Worm (Caenorhabditis elegans) whole organism, young adult: ENCODE results near the gene F45G2.8.

Source experiments
- B0336.3 ChIP-seq: fragments of 200-800 bp; sonication (Bioruptor generic); IDR thresholded peaks from 2 replicates; pipeline ENCODE4 v1.3.6; 2022; ENCODE audit warnings: missing genetic modification characterization, missing compliant biosample characterization
- C06A6.2 ChIP-seq: fragments of 200-800 bp; sonication (Bioruptor generic); conservative IDR thresholded peaks from 2 replicates; pipeline ENCODE4 v1.3.6; 2022; ENCODE audit warnings: missing genetic modification characterization, missing compliant biosample characterization
- F22D6.2 ChIP-seq: sonication (generic microtip); optimal IDR thresholded peaks from 2 replicates; lab custom pipeline; 2016; ENCODE audit warnings: mild to moderate bottlenecking, missing genetic modification characterization, missing compliant biosample characterization
- F49E8.2 ChIP-seq: sonication (generic microtip); optimal IDR thresholded peaks from 3 replicates; lab custom pipeline; 2017; ENCODE audit warnings: missing genetic modification characterization, mild to moderate bottlenecking, missing compliant biosample characterization, antibody characterized with exemption, moderate library complexity; ENCODE audit not compliant: insufficient read depth
- F57C9.4 ChIP-seq: sonication (generic microtip); optimal IDR thresholded peaks from 2 replicates; lab custom pipeline; 2017; ENCODE audit warnings: mild to moderate bottlenecking, missing genetic modification characterization, missing compliant biosample characterization
- K11D2.4 ChIP-seq: fragments of 200-800 bp; sonication (Bioruptor generic); IDR thresholded peaks from 2 replicates; pipeline ENCODE4 v1.3.6; 2022; ENCODE audit warnings: missing genetic modification reagents, missing genetic modification characterization, missing compliant biosample characterization
- K12H6.12 ChIP-seq: fragments of 200-800 bp; sonication (Bioruptor generic); optimal IDR thresholded peaks from 2 replicates; lab custom pipeline; 2018; ENCODE audit warnings: mild to moderate bottlenecking, missing genetic modification characterization, missing compliant biosample characterization
- T07F8.4 ChIP-seq: sonication (generic microtip); optimal IDR thresholded peaks from 2 replicates; lab custom pipeline; 2016; ENCODE audit warnings: mild to moderate bottlenecking, missing genetic modification characterization, moderate library complexity, missing compliant biosample characterization
- T26A5.8 ChIP-seq: sonication (generic microtip); optimal IDR thresholded peaks from 2 replicates; lab custom pipeline; 2016; ENCODE audit warnings: missing genetic modification characterization, missing compliant biosample characterization
- Y53G8AR.9 ChIP-seq: fragments of 200-800 bp; sonication (Bioruptor generic); conservative IDR thresholded peaks from 2 replicates; pipeline ENCODE4 v1.3.6; 2022; ENCODE audit warnings: missing genetic modification reagents, missing genetic modification characterization, missing compliant biosample characterization
- Y79H2A.3 ChIP-seq: fragments of 200-800 bp; sonication (Bioruptor generic); conservative IDR thresholded peaks from 2 replicates; pipeline ENCODE4 v1.3.6; 2022; ENCODE audit warnings: missing genetic modification reagents, missing genetic modification characterization, missing compliant biosample characterization
- akir-1 ChIP-seq: fragments of 200-800 bp; sonication (Bioruptor generic); optimal IDR thresholded peaks from 2 replicates; lab custom pipeline; 2018; ENCODE audit warnings: mild to moderate bottlenecking, missing genetic modification characterization, moderate library complexity, missing compliant biosample characterization
- aptf-2 ChIP-seq: fragments of 200-800 bp; sonication (Bioruptor generic); conservative IDR thresholded peaks from 2 replicates; pipeline ENCODE4 v1.3.6; 2022; ENCODE audit warnings: missing genetic modification reagents, missing genetic modification characterization, missing compliant biosample characterization
- attf-5 ChIP-seq: fragments of 200-800 bp; sonication (Bioruptor generic); optimal IDR thresholded peaks from 2 replicates; lab custom pipeline; 2018; ENCODE audit warnings: mild to moderate bottlenecking, missing genetic modification characterization, missing compliant biosample characterization
- attf-6 ChIP-seq: fragments of 200-800 bp; sonication (Bioruptor generic); IDR thresholded peaks from 2 replicates; pipeline ENCODE4 v1.3.6; 2022; ENCODE audit warnings: missing genetic modification reagents, missing genetic modification characterization, missing compliant biosample characterization
- bed-1 ChIP-seq: fragments of 200-800 bp; sonication (Bioruptor generic); IDR thresholded peaks from 2 replicates; pipeline ENCODE4 v1.3.6; 2022; ENCODE audit warnings: missing genetic modification reagents, missing genetic modification characterization, missing compliant biosample characterization
- bed-2 ChIP-seq: fragments of 200-800 bp; sonication (Bioruptor generic); IDR thresholded peaks from 2 replicates; pipeline ENCODE4 v1.3.6; 2022; ENCODE audit warnings: missing genetic modification reagents, missing genetic modification characterization, missing compliant biosample characterization
- ccch-3 ChIP-seq: fragments of 200-800 bp; sonication (Bioruptor generic); optimal IDR thresholded peaks from 2 replicates; lab custom pipeline; 2018; ENCODE audit warnings: mild to moderate bottlenecking, missing genetic modification characterization, missing compliant biosample characterization
- cebp-1 ChIP-seq, 2 experiments: fragments of 200-800 bp in 1 of 2; sonication (Bioruptor generic) in 1 of 2; sonication (generic microtip) in 1 of 2; IDR thresholded peaks in 1 of 2; optimal IDR thresholded peaks in 1 of 2; 2 replicates each; pipeline versions ENCODE4 v1.3.6 to Lab custom; 2017 to 2022; ENCODE audit warnings: missing compliant biosample characterization in 2 of 2, missing genetic modification characterization in 2 of 2, mild to moderate bottlenecking in 1 of 2, missing genetic modification reagents in 1 of 2, moderate library complexity in 1 of 2
- cebp-2 ChIP-seq: fragments of 200-800 bp; sonication (Bioruptor generic); IDR thresholded peaks from 2 replicates; pipeline ENCODE4 v1.3.6; 2022; ENCODE audit warnings: missing genetic modification characterization, missing compliant biosample characterization
- ceh-79 ChIP-seq: sonication (generic microtip); optimal IDR thresholded peaks from 2 replicates; lab custom pipeline; 2017; ENCODE audit warnings: mild to moderate bottlenecking, missing genetic modification characterization, missing compliant biosample characterization
- ceh-91 ChIP-seq: fragments of 200-800 bp; sonication (Bioruptor generic); IDR thresholded peaks from 2 replicates; pipeline ENCODE4 v1.3.6; 2022; ENCODE audit warnings: missing genetic modification reagents, missing genetic modification characterization, missing compliant biosample characterization
- dpff-1 ChIP-seq: sonication (generic microtip); optimal IDR thresholded peaks from 2 replicates; lab custom pipeline; 2017; ENCODE audit warnings: mild to moderate bottlenecking, missing genetic modification characterization, missing compliant biosample characterization
- egl-18 ChIP-seq: fragments of 200-800 bp; sonication (Bioruptor generic); IDR thresholded peaks from 2 replicates; pipeline ENCODE4 v1.3.6; 2022; ENCODE audit warnings: missing genetic modification reagents, missing genetic modification characterization, missing compliant biosample characterization
- gei-17 ChIP-seq: fragments of 200-800 bp; sonication (Bioruptor generic); optimal IDR thresholded peaks from 2 replicates; lab custom pipeline; 2018; ENCODE audit warnings: mild to moderate bottlenecking, missing genetic modification characterization, missing compliant biosample characterization
- hlh-12 ChIP-seq: sonication (generic microtip); optimal IDR thresholded peaks from 2 replicates; lab custom pipeline; 2016; ENCODE audit warnings: missing genetic modification characterization, missing compliant biosample characterization
- hmg-1.2 ChIP-seq: fragments of 200-800 bp; sonication (Bioruptor generic); IDR thresholded peaks from 2 replicates; pipeline ENCODE4 v1.3.6; 2022; ENCODE audit warnings: missing genetic modification reagents, missing genetic modification characterization, missing compliant biosample characterization
- hmg-20 ChIP-seq: fragments of 200-800 bp; sonication (Bioruptor generic); IDR thresholded peaks from 2 replicates; pipeline ENCODE4 v1.3.6; 2022; ENCODE audit warnings: missing genetic modification reagents, missing genetic modification characterization, missing compliant biosample characterization
- let-526 ChIP-seq: fragments of 200-800 bp; sonication (Bioruptor generic); IDR thresholded peaks from 2 replicates; pipeline ENCODE4 v1.3.6; 2022; ENCODE audit warnings: missing genetic modification reagents, missing genetic modification characterization, missing compliant biosample characterization
- let-607 ChIP-seq, 2 experiments: fragments of 200-800 bp in 1 of 2; sonication (Bioruptor generic) in 1 of 2; sonication (generic microtip) in 1 of 2; optimal IDR thresholded peaks; 2 replicates each; lab custom pipeline; 2016 to 2018; ENCODE audit warnings: mild to moderate bottlenecking in 2 of 2, missing compliant biosample characterization in 2 of 2, missing genetic modification characterization in 2 of 2, moderate library complexity in 2 of 2, missing genotype in 1 of 2
- lsl-1 ChIP-seq: fragments of 200-800 bp; sonication (Bioruptor generic); optimal IDR thresholded peaks from 2 replicates; lab custom pipeline; 2018; ENCODE audit warnings: mild to moderate bottlenecking, missing genetic modification characterization, moderate library complexity, missing compliant biosample characterization
- madf-3 ChIP-seq: fragments of 200-800 bp; sonication (Bioruptor generic); IDR thresholded peaks from 2 replicates; pipeline ENCODE4 v1.3.6; 2022; ENCODE audit warnings: missing genetic modification reagents, missing genetic modification characterization, missing compliant biosample characterization
- madf-8 ChIP-seq: fragments of 200-800 bp; sonication (Bioruptor generic); conservative IDR thresholded peaks from 2 replicates; pipeline ENCODE4 v1.3.6; 2022; ENCODE audit warnings: missing genetic modification reagents, missing genetic modification characterization, missing compliant biosample characterization
- nfyb-1 ChIP-seq: fragments of 200-800 bp; sonication (Bioruptor generic); IDR thresholded peaks from 2 replicates; pipeline ENCODE4 v1.3.6; 2022; ENCODE audit warnings: missing genetic modification reagents, missing genetic modification characterization, missing compliant biosample characterization
- nhr-120 ChIP-seq: fragments of 200-800 bp; sonication (Bioruptor generic); IDR thresholded peaks from 2 replicates; pipeline ENCODE4 v1.3.6; 2022; ENCODE audit warnings: missing genetic modification characterization, missing compliant biosample characterization
- nhr-179 ChIP-seq: sonication (generic microtip); optimal IDR thresholded peaks from 2 replicates; lab custom pipeline; 2016; ENCODE audit warnings: mild to moderate bottlenecking, missing genetic modification characterization, missing compliant biosample characterization
- pbrm-1 ChIP-seq: fragments of 200-800 bp; sonication (Bioruptor generic); IDR thresholded peaks from 2 replicates; pipeline ENCODE4 v1.3.6; 2022; ENCODE audit warnings: missing genetic modification reagents, missing genetic modification characterization, missing compliant biosample characterization
- repo-1 ChIP-seq: sonication (generic microtip); optimal IDR thresholded peaks from 2 replicates; lab custom pipeline; 2017; ENCODE audit warnings: mild to moderate bottlenecking, missing genetic modification characterization, missing compliant biosample characterization
- sdz-38 ChIP-seq: sonication (generic microtip); optimal IDR thresholded peaks from 2 replicates; lab custom pipeline; 2016; ENCODE audit warnings: missing genotype, missing genetic modification characterization, missing compliant biosample characterization
- snpc-4 ChIP-seq, 5 experiments: fragments of 150-350 bp in 1 of 5; sonication (generic microtip) in 4 of 5; optimal IDR thresholded peaks; 2 replicates each; lab custom pipeline; 2014 to 2018; ENCODE audit warnings: missing genetic modification characterization in 5 of 5, missing biosample characterization in 3 of 5, antibody characterized with exemption in 2 of 5, mild to moderate bottlenecking in 2 of 5, missing compliant biosample characterization in 2 of 5, missing genotype in 2 of 5, moderate library complexity in 2 of 5, missing genetic modification reagents in 1 of 5
- unc-62 ChIP-seq: fragments of 150-350 bp; optimal IDR thresholded peaks from 2 replicates; lab custom pipeline; 2014; ENCODE audit warnings: missing biosample characterization, missing genetic modification reagents, missing genetic modification characterization
- xnd-1 ChIP-seq: sonication (generic microtip); optimal IDR thresholded peaks from 2 replicates; lab custom pipeline; 2016; ENCODE audit warnings: missing genotype, missing genetic modification reagents, missing genetic modification characterization, missing compliant biosample characterization
- ztf-25 ChIP-seq: fragments of 200-800 bp; sonication (Bioruptor generic); IDR thresholded peaks from 2 replicates; pipeline ENCODE4 v1.3.6; 2022; ENCODE audit warnings: missing genetic modification reagents, missing genetic modification characterization, missing compliant biosample characterization
- ztf-28 ChIP-seq: fragments of 200-800 bp; sonication (Bioruptor generic); IDR thresholded peaks from 2 replicates; pipeline ENCODE4 v1.3.6; 2022; ENCODE audit warnings: missing genetic modification reagents, missing genetic modification characterization, missing compliant biosample characterization
- ztf-3 ChIP-seq: fragments of 200-800 bp; sonication (Bioruptor generic); optimal IDR thresholded peaks from 2 replicates; lab custom pipeline; 2018; ENCODE audit warnings: mild to moderate bottlenecking, missing genetic modification characterization, missing compliant biosample characterization

The F45G2.8 gene

DNA sequence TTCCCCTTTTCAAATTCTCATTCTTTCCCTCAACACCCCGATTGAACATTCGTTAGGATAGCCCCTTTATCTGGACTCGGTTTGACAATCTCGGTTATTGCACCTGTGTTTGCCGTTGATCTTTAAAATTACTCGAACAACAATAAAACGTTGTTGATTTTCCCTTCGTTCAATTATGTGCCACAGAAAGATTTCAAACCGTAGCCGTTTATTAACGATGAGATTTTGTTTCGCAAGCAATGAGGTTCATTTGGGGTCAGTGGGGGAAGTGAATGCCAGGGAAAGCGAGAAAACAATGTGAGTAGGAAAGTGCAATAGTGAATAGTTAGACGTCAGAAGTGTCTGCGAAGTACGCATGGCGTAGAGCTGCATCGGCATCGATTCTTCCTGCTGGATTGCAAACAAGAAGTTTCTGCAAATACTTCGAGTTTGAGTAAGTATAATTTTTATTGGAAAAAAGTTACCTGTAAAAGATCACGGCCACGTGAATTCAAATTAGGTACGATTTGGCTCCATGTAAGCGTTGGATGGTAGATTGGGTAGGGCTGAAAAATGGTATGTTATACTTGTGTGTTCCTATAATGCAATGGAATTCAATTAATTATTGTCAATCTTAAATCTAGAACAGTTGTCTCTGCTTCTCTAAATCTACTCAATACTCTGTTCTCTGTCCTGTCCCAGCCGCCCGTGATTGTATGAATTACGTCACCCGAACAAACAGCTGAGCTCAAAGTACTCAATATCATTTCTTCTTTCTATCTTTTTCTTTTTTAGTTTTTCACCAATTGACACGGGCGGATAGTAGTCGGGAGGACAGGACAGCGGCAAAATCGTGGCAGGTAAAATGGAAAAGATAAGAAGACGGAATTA, 29.3 kb upstream of the F45G2.8 start, which contains the start of gene kel-3 (continued):
- TF ChIP-seq aptf-2 (GFP tag; lab: Robert Waterston, UW): no peak
- TF ChIP-seq madf-8 (GFP tag; lab: Robert Waterston, UW): peak; percentile 20; the same call in 1 of the 2 replicates
- TF ChIP-seq lsl-1 (GFP tag; lab: Kevin White, UChicago): peak; percentile 73
- 0 out of 2 replicates have a peak, but pooled peaks have one; percentile 47 for TF ChIP-seq ztf-28
- peak; percentile 54 for TF ChIP-seq nhr-179 (tag; lab: Kevin White, UChicago)
- no peak for TF ChIP-seq hlh-12 (tag; lab: Kevin White, UChicago)
- TF ChIP-seq nhr-120 (GFP tag; lab: Robert Waterston, UW): no peak
- TF ChIP-seq ceh-91 (GFP tag; lab: Robert Waterston, UW): no peak
- TF ChIP-seq nfyb-1 (GFP tag; lab: Robert Waterston, UW): peak; percentile 94
- TF ChIP-seq xnd-1: peak; percentile 33
- no peak for TF ChIP-seq bed-2 (GFP tag; lab: Robert Waterston, UW)
- peak; percentile 80 for TF ChIP-seq ztf-25 (GFP tag; lab: Robert Waterston, UW)
- TF ChIP-seq cebp-2 (GFP tag; lab: Robert Waterston, UW): no peak; the same call in 1 of the 2 replicates
- TF ChIP-seq sdz-38: no peak
- TF ChIP-seq akir-1: no peak
- TF ChIP-seq unc-62 (GFP tag; lab: Kevin White, UChicago): no peak
- peak; percentile 99 for TF ChIP-seq F49E8.2
- no peak for TF ChIP-seq cebp-1 (GFP tag; IDR thresholded peaks at IDR 0.05; lab: Robert Waterston, UW)
- peak; percentile 78 for TF ChIP-seq cebp-1 (tag; optimal IDR thresholded peaks at IDR 0.05; lab: Kevin White, UChicago)
- peak; percentile 96 for TF ChIP-seq ceh-79 (tag; lab: Kevin White, UChicago)
- peak; percentile 95 for TF ChIP-seq Y79H2A.3 (GFP tag; lab: Robert Waterston, UW)
- TF ChIP-seq dpff-1: peak; percentile 98
- peak; percentile 95 for TF ChIP-seq B0336.3 (GFP tag; lab: Robert Waterston, UW)
- TF ChIP-seq ccch-3 (GFP tag; lab: Kevin White, UChicago): peak; percentile 42
- peak; percentile 82 for TF ChIP-seq let-526 (GFP tag; lab: Robert Waterston, UW)
- TF ChIP-seq hmg-20 (GFP tag; lab: Robert Waterston, UW): peak; percentile 34; the same call in 1 of the 2 replicates
- TF ChIP-seq ztf-3 (GFP tag; lab: Kevin White, UChicago): peak; percentile 91
- TF ChIP-seq T07F8.4 (tag; lab: Kevin White, UChicago): peak; percentile 75
- TF ChIP-seq gei-17 (GFP tag; lab: Kevin White, UChicago): peak; percentile 10
- peak; percentile 73 for TF ChIP-seq C06A6.2
- 0 out of 2 replicates have a peak, but pooled peaks have one; percentile 73 for TF ChIP-seq egl-18
- no peak for TF ChIP-seq snpc-4 (GFP tag; optimal IDR thresholded peaks at IDR 0.05; lab: Kevin White, UChicago)
- TF ChIP-seq snpc-4 (tag; optimal IDR thresholded peaks at IDR 0.05; lab: Kevin White, UChicago): peak in 3 of 4 experiments; percentile 51 to 79 (median 56)
- peak; percentile 82; the same call in 1 of the 2 replicates for TF ChIP-seq bed-1 (GFP tag; lab: Robert Waterston, UW)
- peak; percentile 77; the same call in 1 of the 2 replicates for TF ChIP-seq K11D2.4 (GFP tag; lab: Robert Waterston, UW)
- peak; percentile 70 for TF ChIP-seq attf-5 (GFP tag; lab: Kevin White, UChicago)
- TF ChIP-seq F22D6.2: peak; percentile 27
- peak; percentile 98 for TF ChIP-seq repo-1 (tag; lab: Kevin White, UChicago)
- TF ChIP-seq F57C9.4 (tag; lab: Kevin White, UChicago): peak; percentile 92
- peak; percentile 25 for TF ChIP-seq K12H6.12 (tag; lab: Kevin White, UChicago)
- peak; percentile 87 for TF ChIP-seq madf-3 (GFP tag; lab: Robert Waterston, UW)
- TF ChIP-seq let-607 (tag; optimal IDR thresholded peaks at IDR 0.05; lab: Kevin White, UChicago): peak; percentile 60 to 71
- peak; percentile 56 for TF ChIP-seq hmg-1.2 (GFP tag; lab: Robert Waterston, UW)
- peak; percentile 86 for TF ChIP-seq pbrm-1
- peak; percentile 97 for TF ChIP-seq Y53G8AR.9 (GFP tag; lab: Robert Waterston, UW)
- TF ChIP-seq attf-6: peak; percentile 87
- TF ChIP-seq T26A5.8: peak; percentile 98
